Fruit fly (Drosophila melanogaster): ENCODE data around the gene Esp.

The Esp gene

dm6 chr3R:24810844-24811625 is 30.7 kb upstream of the Esp start (continued):
- TF ChIP-seq Adf1 (GFP tag; IDR thresholded peaks at IDR 0.05), result peak; percentile 65
- peak; percentile 95 for TF ChIP-seq lab (GFP tag; optimal IDR thresholded peaks at IDR 0.05)
- peak; percentile 91 for TF ChIP-seq CG14441 (GFP tag; IDR thresholded peaks at IDR 0.05)
- TF ChIP-seq CG1603 (tag; optimal IDR thresholded peaks at IDR 0.05), result peak; percentile 91
- TF ChIP-seq CG10654 (GFP tag; optimal IDR thresholded peaks at IDR 0.05), result peak; percentile 67
- TF ChIP-seq Abd-B (GFP tag; optimal IDR thresholded peaks at IDR 0.05), result no peak
- peak; percentile 63; the same call in 1 of the 2 replicates for TF ChIP-seq CG11085 (GFP tag; IDR thresholded peaks at IDR 0.05)
- peak; percentile 79 for TF ChIP-seq Asciz (GFP tag; optimal IDR thresholded peaks at IDR 0.05)
- peak; percentile 47 for TF ChIP-seq slou (GFP tag; optimal IDR thresholded peaks at IDR 0.05)
- peak; percentile 63 for TF ChIP-seq Nf-YB (GFP tag; optimal IDR thresholded peaks at IDR 0.05)
- TF ChIP-seq B-H1 (GFP tag; IDR thresholded peaks at IDR 0.05), result peak; percentile 87
- TF ChIP-seq CG32532 (GFP tag; IDR thresholded peaks at IDR 0.05), result peak; percentile 95
- peak; percentile 82 for TF ChIP-seq CG32772 (GFP tag; IDR thresholded peaks at IDR 0.05)
- TF ChIP-seq Drgx (GFP tag; IDR thresholded peaks at IDR 0.05), result peak; percentile 95
- TF ChIP-seq lbe (GFP tag; optimal IDR thresholded peaks at IDR 0.05), result peak; percentile 76
- peak; percentile 73 for TF ChIP-seq CG8281 (tag; optimal IDR thresholded peaks at IDR 0.05)
- TF ChIP-seq CG15479 (GFP tag; optimal IDR thresholded peaks at IDR 0.05), result no peak
- peak; percentile 31 for TF ChIP-seq psq (GFP tag; optimal IDR thresholded peaks at IDR 0.05)
- peak; percentile 94 for TF ChIP-seq CG12071 (GFP tag; optimal IDR thresholded peaks at IDR 0.05)
- peak; percentile 86 for TF ChIP-seq CG7372 (GFP tag; IDR thresholded peaks at IDR 0.05)
- TF ChIP-seq ac (GFP tag; optimal IDR thresholded peaks at IDR 0.05), result peak; percentile 30
- TF ChIP-seq twi (tag; optimal IDR thresholded peaks at IDR 0.05), result peak; percentile 76
- TF ChIP-seq ewg (GFP tag; optimal IDR thresholded peaks at IDR 0.05), result peak; percentile 73
- peak; percentile 83 for TF ChIP-seq D19A (tag; optimal IDR thresholded peaks at IDR 0.05)
- TF ChIP-seq CG14014 (GFP tag; IDR thresholded peaks at IDR 0.05), result peak; percentile 93
- TF ChIP-seq bigmax (GFP tag; optimal IDR thresholded peaks at IDR 0.05), result peak; percentile 17
- peak; percentile 89 for TF ChIP-seq Meics (GFP tag; optimal IDR thresholded peaks at IDR 0.05)
- TF ChIP-seq CG6254 (GFP tag; optimal IDR thresholded peaks at IDR 0.05), result no peak
- no peak for TF ChIP-seq CG6791 (GFP tag; IDR thresholded peaks at IDR 0.05; ENCODE audit: partially characterized antibody)
- no peak for TF ChIP-seq amos (GFP tag; IDR thresholded peaks at IDR 0.05; ENCODE audit: partially characterized antibody)
- peak; percentile 93 for TF ChIP-seq row (GFP tag; IDR thresholded peaks at IDR 0.05)
- peak; percentile 79; the same call in 1 of the 2 replicates for TF ChIP-seq aop (GFP tag; IDR thresholded peaks at IDR 0.05)
- peak; percentile 54 for TF ChIP-seq disco-r (GFP tag; optimal IDR thresholded peaks at IDR 0.05)
- no peak for TF ChIP-seq cg (GFP tag; optimal IDR thresholded peaks at IDR 0.05)
- TF ChIP-seq h (optimal IDR thresholded peaks at IDR 0.05), result no peak
- TF ChIP-seq CTCF (GFP tag; optimal IDR thresholded peaks at IDR 0.05), result peak; percentile 42
- peak; percentile 69 for TF ChIP-seq luna (GFP tag; optimal IDR thresholded peaks at IDR 0.05)
- peak; percentile 38 for TF ChIP-seq CG2116 (GFP tag; optimal IDR thresholded peaks at IDR 0.05)
- TF ChIP-seq CG11247 (GFP tag; IDR thresholded peaks at IDR 0.05), result peak; percentile 84
- TF ChIP-seq dati (GFP tag; IDR thresholded peaks at IDR 0.05), result peak; percentile 65
- no peak for TF ChIP-seq CG8359 (GFP tag; optimal IDR thresholded peaks at IDR 0.05; ENCODE audit: borderline replicate concordance)
- TF ChIP-seq hth (optimal IDR thresholded peaks at IDR 0.05), result no peak
- TF ChIP-seq CG10209 (GFP tag; optimal IDR thresholded peaks at IDR 0.05), result peak; percentile 86
- peak; percentile 92 for TF ChIP-seq seq (GFP tag; IDR thresholded peaks at IDR 0.05)
- peak; percentile 90 for TF ChIP-seq Gug (GFP tag; IDR thresholded peaks at IDR 0.05)
- TF ChIP-seq CG14965 (GFP tag; optimal IDR thresholded peaks at IDR 0.05; ENCODE audit: borderline replicate concordance), result no peak
- no peak for TF ChIP-seq stwl (tag; optimal IDR thresholded peaks at IDR 0.05)
- peak; percentile 87 for TF ChIP-seq CG12155 (GFP tag; optimal IDR thresholded peaks at IDR 0.05)
- TF ChIP-seq CG30431 (GFP tag; optimal IDR thresholded peaks at IDR 0.05), result peak; percentile 73
- no peak for TF ChIP-seq Dfd (GFP tag; optimal IDR thresholded peaks at IDR 0.05)
- peak; percentile 97 for TF ChIP-seq Ets65A (GFP tag)
